Fruit fly (Drosophila melanogaster) whole organism, pupa: ENCODE measurements around the gene Smug.

Experiments
- CG15710 ChIP-seq: fragments of 200-800 bp; sonication (Bioruptor generic); optimal IDR thresholded peaks from 2 replicates; lab custom pipeline; 2018; ENCODE audit warnings: missing biosample characterization, mild to moderate bottlenecking, missing genetic modification characterization, moderate library complexity
- Snoo ChIP-seq: fragments of 200-800 bp; sonication (Bioruptor generic); optimal IDR thresholded peaks from 3 replicates; lab custom pipeline; 2017; ENCODE audit warnings: missing biosample characterization, mild to moderate bottlenecking, missing genetic modification characterization, inconsistent platforms
- fd96Ca ChIP-seq: fragments of 200-800 bp; sonication (Bioruptor generic); IDR thresholded peaks from 3 replicates; pipeline ENCODE4 v1.3.6; 2022; ENCODE audit warnings: missing biosample characterization, missing genetic modification characterization

- TF ChIP-seq Snoo (tag; lab: Kevin White, UChicago) = no peak
- no peak for TF ChIP-seq fd96Ca (GFP tag; lab: Robert Waterston, UW)
- no peak for TF ChIP-seq CG15710 (tag; lab: Kevin White, UChicago)
Observed at dm6 chr3R:17178140-17178539, 27.8 kb downstream of the Smug start.
